Worm (Caenorhabditis elegans): Measurements from ENCODE around the gene cpsf-2.

ce11 chrV:7145250-7145850 lies 33.6 kb upstream of the cpsf-2 start, which contains the start of gene ugt-37:
- no peak for TF ChIP-seq fos-1 (tag; optimal IDR thresholded peaks at IDR 0.05)
- no peak for TF ChIP-seq egl-27 (tag; optimal IDR thresholded peaks at IDR 0.05)
- TF ChIP-seq lin-39 (tag; optimal IDR thresholded peaks at IDR 0.05) = no peak
